Worm (Caenorhabditis elegans) whole organism, young adult: Measurements from ENCODE around the gene srw-141.

Source experiments
- B0035.1 ChIP-seq: sonication (generic microtip); optimal IDR thresholded peaks from 2 replicates; lab custom pipeline; 2016; ENCODE audit warnings: missing genetic modification characterization, mild to moderate bottlenecking, missing compliant biosample characterization, missing genotype, missing genetic modification reagents
- C17E4.6 ChIP-seq: fragments of 200-800 bp; sonication (Bioruptor generic); IDR thresholded peaks from 2 replicates; pipeline ENCODE4 v1.3.6; 2022; ENCODE audit warnings: missing genetic modification reagents, missing genetic modification characterization, missing compliant biosample characterization
- dox-1 ChIP-seq: fragments of 200-800 bp; sonication (Bioruptor generic); IDR thresholded peaks from 2 replicates; pipeline ENCODE4 v1.3.6; 2022; ENCODE audit warnings: missing genetic modification reagents, missing genetic modification characterization, missing compliant biosample characterization
- lin-35 ChIP-seq, 3 experiments: fragments of 150-350 bp in 2 of 3; sonication (generic microtip) in 1 of 3; optimal IDR thresholded peaks; 2 replicates each; lab custom pipeline; 2014 to 2018; ENCODE audit warnings: missing biosample characterization in 3 of 3, missing genetic modification characterization in 3 of 3, missing genetic modification reagents in 3 of 3
- lir-1 ChIP-seq: fragments of 200-800 bp; sonication (Bioruptor generic); conservative IDR thresholded peaks from 2 replicates; pipeline ENCODE4 v1.3.6; 2022; ENCODE audit warnings: missing genetic modification reagents, missing genetic modification characterization, missing compliant biosample characterization
- nfya-1 ChIP-seq: sonication (generic microtip); optimal IDR thresholded peaks from 2 replicates; lab custom pipeline; 2017; ENCODE audit warnings: antibody characterized with exemption, missing compliant biosample characterization, missing genetic modification characterization, borderline replicate concordance; ENCODE audit not compliant: insufficient read depth
- pha-4 ChIP-seq: fragments of 150-350 bp; sonication (generic microtip); optimal IDR thresholded peaks from 2 replicates; lab custom pipeline; 2014; ENCODE audit warnings: missing biosample characterization, missing genetic modification reagents, missing genetic modification characterization
- repo-1 ChIP-seq: sonication (generic microtip); optimal IDR thresholded peaks from 2 replicates; lab custom pipeline; 2017; ENCODE audit warnings: mild to moderate bottlenecking, missing genetic modification characterization, missing compliant biosample characterization
- snpc-4 ChIP-seq, 5 experiments: fragments of 150-350 bp in 1 of 5; sonication (generic microtip) in 4 of 5; optimal IDR thresholded peaks; 2 replicates each; lab custom pipeline; 2014 to 2018; ENCODE audit warnings: missing genetic modification characterization in 5 of 5, missing biosample characterization in 3 of 5, antibody characterized with exemption in 2 of 5, mild to moderate bottlenecking in 2 of 5, missing compliant biosample characterization in 2 of 5, missing genotype in 2 of 5, moderate library complexity in 2 of 5, missing genetic modification reagents in 1 of 5
- unc-62 ChIP-seq: fragments of 150-350 bp; optimal IDR thresholded peaks from 2 replicates; lab custom pipeline; 2014; ENCODE audit warnings: missing biosample characterization, missing genetic modification reagents, missing genetic modification characterization
- ztf-3 ChIP-seq: fragments of 200-800 bp; sonication (Bioruptor generic); optimal IDR thresholded peaks from 2 replicates; lab custom pipeline; 2018; ENCODE audit warnings: mild to moderate bottlenecking, missing genetic modification characterization, missing compliant biosample characterization
- ztf-6 ChIP-seq: fragments of 200-800 bp; sonication (Bioruptor generic); IDR thresholded peaks from 2 replicates; pipeline ENCODE4 v1.3.6; 2022; ENCODE audit warnings: missing genetic modification reagents, missing genetic modification characterization, missing compliant biosample characterization

ce11 chrV:2891927-2892326 is 46.5 kb downstream of the srw-141 start, which contains the start of gene F37B4.15:
- TF ChIP-seq pha-4 (tag; lab: Kevin White, UChicago) (no peak), ztf-6 (GFP tag; lab: Robert Waterston, UW) (no peak), ztf-3 (no peak), C17E4.6 (GFP tag; lab: Robert Waterston, UW) (no peak), lir-1 (no peak), lin-35 (GFP tag; optimal IDR thresholded peaks at IDR 0.05; lab: Kevin White, UChicago) (no peak), nfya-1 (no peak), snpc-4 (GFP tag; optimal IDR thresholded peaks at IDR 0.05; lab: Kevin White, UChicago) (no peak), snpc-4 (tag; optimal IDR thresholded peaks at IDR 0.05; lab: Kevin White, UChicago) (no peak), repo-1 (no peak), B0035.1 (tag; lab: Kevin White, UChicago) (no peak), unc-62 (GFP tag; lab: Kevin White, UChicago) (no peak), dox-1 (GFP tag; lab: Robert Waterston, UW) (no peak)
